Fruit fly (Drosophila melanogaster): ENCODE data around the gene CG4660.

CG4660 gene

DNA sequence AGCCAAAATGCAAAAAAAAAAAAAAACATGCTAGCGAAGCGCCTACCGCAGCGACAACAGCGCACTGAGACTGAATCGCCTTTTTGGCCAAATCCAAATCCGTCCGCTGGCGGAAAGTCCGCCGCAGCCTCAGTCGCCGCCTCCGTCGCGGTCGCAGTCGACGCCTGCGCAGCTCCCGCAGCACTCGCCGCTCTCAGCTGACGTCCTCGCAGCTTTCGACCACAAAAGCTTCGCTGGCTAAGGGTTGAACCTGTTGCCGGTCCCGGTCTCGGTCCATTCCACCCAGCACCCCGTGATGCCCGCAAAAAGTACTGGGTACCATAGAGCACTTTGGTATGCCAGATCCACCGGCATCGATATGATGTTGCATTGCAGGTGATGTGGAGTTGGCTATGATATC lies at the start of gene CG4660:
Gene CG4660 (minus strand): TSS at position 77 of the 400 bp plus-strand sequence.
- no peak for TF ChIP-seq CG17801 (GFP tag; optimal IDR thresholded peaks at IDR 0.05; ENCODE audit: partially characterized antibody)

DNA sequence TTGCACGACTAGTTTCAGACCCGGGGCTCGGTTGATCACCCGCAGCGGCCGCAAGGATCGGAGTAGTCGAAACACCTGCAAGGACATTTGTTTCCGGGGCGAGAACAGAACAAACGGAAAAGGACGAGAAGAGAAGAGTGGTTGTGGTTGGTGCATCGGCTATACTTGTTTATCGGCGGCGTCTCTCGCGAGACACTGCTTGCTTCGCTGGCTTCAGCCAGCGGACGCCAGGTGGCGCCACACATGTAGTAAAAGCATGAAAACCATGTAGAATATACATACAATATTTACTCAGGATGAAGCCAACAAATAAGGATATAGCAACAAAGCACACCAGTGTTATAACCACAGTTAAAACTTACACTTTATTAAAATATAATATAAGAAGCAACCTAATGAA lies 28.7 kb upstream of the CG4660 start:
- no peak for TF ChIP-seq CG17801 (GFP tag; optimal IDR thresholded peaks at IDR 0.05; ENCODE audit: partially characterized antibody)

DNA sequence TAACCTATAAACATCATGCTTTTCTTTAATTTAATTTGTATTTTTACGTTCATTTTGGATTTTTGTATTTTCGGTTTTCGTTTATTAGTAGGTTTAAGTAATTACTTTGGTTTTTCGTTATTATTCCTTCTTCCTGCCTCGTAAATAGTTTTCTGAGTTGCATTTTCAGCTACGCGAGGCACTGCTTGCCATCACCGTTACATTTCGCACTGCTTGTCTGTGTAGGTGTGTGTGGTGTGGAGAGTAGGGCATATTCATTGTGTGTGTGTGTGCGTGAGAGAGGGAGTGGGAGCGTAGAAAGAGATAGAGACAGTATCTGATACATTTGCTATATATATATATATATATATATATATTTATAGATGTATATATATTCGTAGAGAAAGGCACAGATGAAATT lies 23.6 kb upstream of the CG4660 start:
- TF ChIP-seq CG17801 (GFP tag; optimal IDR thresholded peaks at IDR 0.05; ENCODE audit: partially characterized antibody): no peak

DNA sequence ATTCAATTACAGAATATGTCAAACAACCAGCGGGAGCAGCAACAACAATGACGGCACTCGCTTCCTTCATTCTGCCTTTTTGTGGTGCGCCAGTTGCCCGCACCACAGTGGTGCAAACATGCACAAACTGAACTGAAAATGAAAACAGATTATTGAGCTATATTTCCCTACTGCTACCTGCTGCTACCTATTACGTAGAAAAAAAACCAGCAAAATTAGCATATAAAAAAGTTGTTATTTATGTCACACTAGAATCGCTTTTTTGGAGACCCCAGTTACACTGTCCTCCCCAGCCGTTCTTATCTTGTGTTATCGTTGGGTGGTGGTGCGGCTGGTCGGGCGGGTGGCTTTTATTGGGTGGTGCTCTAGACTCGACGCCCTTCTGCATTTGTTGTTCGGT lies 16.4 kb upstream of the CG4660 start:
- TF ChIP-seq CG17801 (GFP tag; optimal IDR thresholded peaks at IDR 0.05; ENCODE audit: partially characterized antibody): no peak

DNA sequence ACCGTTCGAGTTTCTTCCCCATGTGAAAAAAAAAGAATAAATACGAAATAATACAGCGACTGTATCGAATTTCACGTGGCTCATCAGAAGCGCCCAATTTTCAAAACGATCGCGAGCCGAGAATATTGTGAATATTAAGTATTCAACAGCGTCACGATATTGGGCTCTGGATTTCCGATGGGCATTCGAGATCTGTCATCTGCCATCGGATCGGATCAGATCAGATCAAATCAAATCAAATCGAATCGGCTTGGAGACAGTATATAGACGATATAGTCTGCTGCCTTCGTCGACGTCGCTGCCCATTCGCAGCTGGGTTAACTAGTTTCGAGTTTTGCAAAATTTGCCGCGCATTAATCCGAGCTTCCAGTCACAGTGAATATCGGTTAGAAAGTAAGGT lies 13.4 kb upstream of the CG4660 start:
- no peak for TF ChIP-seq CG17801 (GFP tag; optimal IDR thresholded peaks at IDR 0.05; ENCODE audit: partially characterized antibody)

DNA sequence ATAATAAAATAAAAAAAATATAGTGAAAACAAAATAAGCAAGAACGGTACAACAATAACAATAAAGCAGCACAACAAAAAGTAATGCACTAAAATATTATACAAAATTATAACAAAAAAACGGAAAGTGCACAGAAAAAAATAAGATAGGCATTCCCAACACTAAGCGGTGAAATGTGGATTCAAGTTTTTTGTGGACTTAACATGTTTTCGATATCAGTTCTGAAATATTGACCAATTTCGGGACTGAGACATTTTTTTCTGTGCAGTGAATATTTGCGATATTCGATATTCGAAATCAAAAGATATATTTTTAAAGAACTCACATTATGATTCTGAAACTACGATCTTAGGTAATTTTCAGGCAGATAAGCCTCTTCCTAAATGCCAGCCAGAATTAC lies 12.9 kb upstream of the CG4660 start:
- TF ChIP-seq CG17801 (GFP tag; optimal IDR thresholded peaks at IDR 0.05; ENCODE audit: partially characterized antibody): no peak

DNA sequence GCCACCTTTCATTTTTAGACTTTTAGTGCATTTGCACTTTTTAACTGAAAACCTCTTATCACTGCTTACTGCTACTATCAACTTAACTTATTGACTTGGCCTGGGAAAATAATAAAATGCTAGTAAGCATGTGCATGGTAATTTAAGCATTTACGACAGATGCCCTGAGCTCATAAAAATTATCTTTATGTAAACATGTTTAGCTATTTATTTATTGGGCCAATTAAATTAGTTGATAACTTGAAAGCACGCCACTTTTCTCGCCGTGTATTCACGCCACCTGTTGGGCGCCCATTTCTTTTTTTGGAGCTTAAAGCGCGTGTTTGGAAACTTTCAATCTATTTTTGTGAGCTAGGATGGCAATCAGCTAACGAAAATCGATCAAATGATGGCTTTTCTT lies 11.1 kb upstream of the CG4660 start:
- TF ChIP-seq CG17801 (GFP tag; optimal IDR thresholded peaks at IDR 0.05; ENCODE audit: partially characterized antibody): peak; percentile 10

DNA sequence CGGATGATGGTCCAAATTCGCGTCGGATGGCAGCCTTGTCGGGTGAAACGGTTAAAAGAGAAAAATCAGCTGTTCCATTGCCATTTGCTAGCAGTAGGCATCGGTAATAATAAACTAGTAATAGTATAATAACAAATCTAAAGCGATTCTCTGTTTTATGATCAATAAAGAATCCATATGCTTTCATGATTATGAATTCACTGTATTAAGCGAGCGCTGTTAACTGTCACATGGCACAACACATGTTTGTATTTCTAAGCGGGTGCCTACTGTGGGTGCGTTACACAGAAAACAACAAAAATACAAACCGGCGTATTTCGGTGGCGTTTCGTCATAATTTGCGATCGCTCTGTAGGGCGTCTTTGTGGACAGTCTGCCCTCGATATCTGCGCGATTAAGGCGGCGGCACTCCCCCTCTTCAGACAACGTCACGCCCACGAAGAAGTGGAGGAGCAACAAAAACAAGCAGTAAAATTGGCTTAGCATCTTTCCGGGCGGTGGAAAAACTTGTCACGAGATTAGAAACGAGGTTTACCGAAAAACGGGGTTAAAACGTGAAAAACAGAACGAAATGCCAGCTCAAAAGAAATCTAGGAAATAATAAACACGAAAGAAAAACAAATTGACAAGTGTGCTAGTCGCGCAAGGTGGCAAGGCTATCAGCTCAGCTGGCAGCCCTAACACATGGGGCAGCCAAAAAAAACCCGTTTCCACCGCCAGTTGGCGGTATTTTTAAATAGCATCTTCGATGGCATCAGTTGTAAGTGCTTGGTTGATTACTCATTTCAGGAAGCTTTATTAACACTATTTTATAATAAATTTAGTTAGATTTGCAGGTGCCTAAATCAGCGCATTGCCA lies 9.9 kb upstream of the CG4660 start, which contains the start of the genes Nep1 and Mipp2:
Gene Nep1 (plus strand): TSS at position 397 of the 859 bp plus-strand sequence.
Gene Mipp2 (minus strand): TSS at position 663 of the 859 bp plus-strand sequence.
- peak; percentile 55 for TF ChIP-seq CG17801 (GFP tag; optimal IDR thresholded peaks at IDR 0.05; ENCODE audit: partially characterized antibody)

DNA sequence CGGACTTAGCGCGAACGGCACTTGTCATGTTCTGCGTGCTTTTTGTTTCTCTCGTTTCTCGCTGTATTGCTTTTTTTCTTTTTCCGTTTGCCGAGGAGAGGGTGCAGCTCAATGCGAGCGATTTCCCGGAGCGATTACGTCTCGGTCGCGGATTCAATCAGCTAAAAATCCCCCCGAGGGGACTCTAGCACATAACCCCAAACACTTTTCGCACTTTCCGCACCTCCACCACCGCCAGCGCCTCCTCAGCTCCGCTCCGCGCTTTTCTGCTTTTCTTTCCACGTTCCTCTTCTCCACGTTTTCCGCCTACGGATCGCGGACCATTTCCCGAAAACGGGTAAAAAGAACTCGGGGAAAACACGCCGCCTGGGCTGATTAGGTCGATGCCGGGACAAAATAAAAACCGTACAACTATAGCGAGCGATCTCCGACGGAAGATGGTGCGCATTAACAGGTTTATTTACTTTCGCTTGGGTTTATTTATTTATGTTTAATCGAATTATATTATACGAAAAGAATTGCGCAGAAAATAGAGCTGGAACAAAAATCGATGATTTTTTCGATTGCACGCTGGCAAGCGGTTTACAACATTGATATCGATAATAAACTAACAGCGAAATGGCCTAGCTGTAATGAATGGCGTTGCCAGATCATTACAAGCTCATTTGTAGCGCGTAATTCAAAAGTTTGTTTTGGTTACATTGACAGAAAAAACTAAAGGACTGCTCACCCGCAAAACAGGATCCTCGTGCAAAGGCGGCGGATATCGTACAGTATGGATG lies 8.7 kb upstream of the CG4660 start, which contains the start of gene raptor:
Gene raptor (minus strand): TSS at position 523 of the 782 bp plus-strand sequence.
- TF ChIP-seq CG17801 (GFP tag; optimal IDR thresholded peaks at IDR 0.05; ENCODE audit: partially characterized antibody): no peak

DNA sequence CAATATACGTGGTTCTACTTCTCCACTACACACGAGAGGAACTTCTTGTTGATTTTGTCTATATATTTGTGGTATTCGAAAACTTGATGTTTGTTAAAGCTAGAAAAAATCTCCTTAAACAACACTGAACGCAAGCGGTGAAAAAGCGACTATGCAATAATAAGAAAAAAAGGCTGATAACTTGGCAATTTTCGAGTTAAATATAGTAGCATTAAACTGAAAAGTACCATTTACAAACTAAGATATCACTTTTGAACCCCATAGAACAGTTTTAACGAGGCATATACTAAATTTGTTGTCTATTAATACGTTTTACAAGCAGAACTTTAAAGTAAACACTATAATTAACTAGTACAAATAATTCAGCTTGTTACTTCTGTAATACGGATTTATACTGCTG lies 3.5 kb downstream of the CG4660 start, which contains the start of gene CG4666:
Gene CG4666 (minus strand): TSS at position 101 of the 400 bp plus-strand sequence.
- no peak for TF ChIP-seq CG17801 (GFP tag; optimal IDR thresholded peaks at IDR 0.05; ENCODE audit: partially characterized antibody)

DNA sequence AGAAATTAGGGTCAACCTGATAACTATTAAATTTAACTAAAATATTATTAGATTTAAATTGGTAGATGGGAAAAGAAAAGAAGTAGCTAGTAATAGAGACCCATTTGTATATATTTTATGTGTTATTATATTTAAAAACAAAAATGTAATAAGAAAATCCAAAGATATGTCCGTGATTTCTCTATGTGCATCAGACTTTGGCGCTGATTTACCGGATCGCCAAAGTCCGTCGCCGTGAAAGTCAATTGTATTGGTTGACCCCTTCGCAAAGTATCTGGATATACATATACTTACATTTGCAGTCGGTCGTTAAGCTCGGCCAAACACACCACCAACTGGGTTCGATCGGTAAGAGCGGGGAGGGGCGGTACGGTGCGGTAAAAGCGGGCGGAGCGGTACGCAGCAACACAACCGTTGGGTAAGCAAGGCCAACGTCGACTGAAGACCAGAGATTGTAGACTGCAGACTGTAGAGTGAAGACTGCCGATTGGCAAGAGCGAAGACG lies 4.1 kb downstream of the CG4660 start:
- peak; percentile 57 for TF ChIP-seq CG17801 (GFP tag; optimal IDR thresholded peaks at IDR 0.05; ENCODE audit: partially characterized antibody)

DNA sequence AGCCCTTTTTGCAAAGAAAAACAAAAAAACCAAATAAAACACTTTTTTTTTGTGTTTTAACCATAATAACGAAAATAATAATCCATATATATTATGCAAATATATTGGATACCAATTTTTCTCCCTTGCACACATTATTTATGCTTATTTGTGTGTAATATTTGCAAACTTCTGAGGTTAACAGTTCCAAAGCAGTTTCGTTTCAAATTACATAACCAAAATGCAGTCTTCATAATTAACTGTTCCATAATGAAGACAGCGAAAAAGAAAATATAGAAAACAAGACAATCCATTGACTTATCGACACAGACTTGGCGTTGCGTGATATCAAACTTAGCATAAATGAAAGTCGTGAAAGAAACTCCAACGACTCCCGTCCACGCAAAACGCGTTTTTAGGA lies 5.6 kb downstream of the CG4660 start:
- no peak for TF ChIP-seq CG17801 (GFP tag; optimal IDR thresholded peaks at IDR 0.05; ENCODE audit: partially characterized antibody)

DNA sequence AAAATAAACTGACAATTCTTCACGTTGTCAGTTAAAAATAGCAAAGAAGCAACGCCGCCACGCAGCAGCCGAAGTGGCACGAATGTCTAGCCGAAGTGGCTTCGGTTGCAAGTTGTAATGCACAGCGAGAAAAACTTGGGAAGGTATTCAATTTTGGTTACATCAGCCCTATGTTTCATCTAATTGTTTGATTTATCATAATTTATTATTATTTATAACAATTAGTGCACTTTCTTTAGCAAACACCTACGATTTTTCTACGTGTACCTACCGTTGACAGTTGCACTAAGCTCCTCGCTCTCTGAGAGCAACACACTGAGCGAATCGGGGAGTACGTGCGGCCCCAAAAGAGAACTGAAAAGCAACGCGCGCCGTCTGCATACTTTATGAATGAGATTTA lies 6.3 kb downstream of the CG4660 start, which contains the start of gene Tsp5D:
Gene Tsp5D (minus strand): TSS at position 13 of the 400 bp plus-strand sequence.
- peak; percentile 77 for TF ChIP-seq CG17801 (GFP tag; optimal IDR thresholded peaks at IDR 0.05; ENCODE audit: partially characterized antibody)

DNA sequence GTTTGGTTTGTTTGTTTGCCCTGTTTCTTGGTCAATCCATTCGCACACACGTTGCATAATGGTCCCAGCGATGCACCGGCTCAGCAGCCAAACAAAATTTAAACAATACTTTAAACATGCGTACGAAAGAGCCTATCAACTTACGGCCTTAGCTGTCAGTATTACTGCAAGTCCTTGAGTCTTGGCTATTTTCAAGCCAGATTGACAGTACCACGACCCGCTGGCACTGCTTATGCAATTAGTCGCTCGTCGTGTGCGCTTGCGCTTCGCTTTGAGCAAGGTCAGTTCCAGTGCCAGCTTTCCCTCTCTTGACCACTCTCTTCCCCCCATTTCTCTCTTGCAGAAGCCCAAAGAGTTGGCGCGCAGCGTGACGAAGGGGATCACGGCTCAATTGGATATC lies 12.5 kb downstream of the CG4660 start:
- TF ChIP-seq CG17801 (GFP tag; optimal IDR thresholded peaks at IDR 0.05; ENCODE audit: partially characterized antibody): no peak

DNA sequence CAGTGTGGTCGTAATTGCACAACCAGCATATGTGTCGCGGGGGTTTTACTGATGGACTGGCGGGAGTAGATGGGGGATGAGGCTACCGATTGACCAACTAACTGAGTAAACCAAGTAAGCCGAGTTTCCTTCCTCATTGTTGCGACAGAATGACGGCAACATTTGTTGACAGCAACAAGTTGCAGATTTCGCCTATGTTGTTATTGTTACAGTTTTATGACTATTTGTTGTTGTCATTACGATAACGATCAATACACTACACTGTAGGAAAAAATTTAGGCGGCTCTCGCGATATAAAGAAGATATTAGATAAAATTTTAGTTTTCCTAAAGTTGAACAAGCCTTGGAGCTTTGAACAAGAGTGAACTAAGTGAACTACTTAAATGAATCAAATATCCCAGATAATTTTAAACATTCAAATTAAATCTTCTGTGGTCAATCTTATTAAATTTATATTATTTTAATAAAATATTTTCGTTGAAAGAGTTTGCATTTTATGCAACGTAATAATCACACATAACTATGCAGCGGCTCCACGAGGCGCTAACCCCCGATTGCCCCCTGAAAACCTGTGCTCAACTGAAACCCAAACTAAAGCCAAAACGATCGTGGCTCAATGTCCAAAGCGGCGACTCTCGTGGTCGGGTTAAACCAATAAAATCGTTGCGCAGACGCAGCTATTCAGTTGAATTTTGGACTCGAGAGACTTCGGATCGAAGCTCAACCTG lies 13.7 kb downstream of the CG4660 start, which contains the start of gene CG5928:
Gene CG5928 (plus strand): TSS at position 678 of the 728 bp plus-strand sequence.
- TF ChIP-seq CG17801 (GFP tag; optimal IDR thresholded peaks at IDR 0.05; ENCODE audit: partially characterized antibody): no peak
